Worm (Caenorhabditis elegans) whole organism, late embryonic: Measurements from ENCODE around the gene ttr-3.

Experiments used
- ama-1 ChIP-seq: fragments of 150-350 bp; optimal IDR thresholded peaks from 2 replicates; lab custom pipeline; 2014
- ceh-24 ChIP-seq: sonication (generic microtip); optimal IDR thresholded peaks from 2 replicates; lab custom pipeline; 2016; ENCODE audit warnings: mild to moderate bottlenecking, missing genetic modification characterization, missing compliant biosample characterization
- ceh-9 ChIP-seq: sonication (generic microtip); optimal IDR thresholded peaks from 2 replicates; lab custom pipeline; 2016; ENCODE audit warnings: mild to moderate bottlenecking, missing genetic modification characterization, inconsistent platforms, missing compliant biosample characterization
- dmd-4 ChIP-seq: sonication (generic microtip); optimal IDR thresholded peaks from 2 replicates; lab custom pipeline; 2016; ENCODE audit warnings: borderline replicate concordance, missing genetic modification characterization, missing compliant biosample characterization
- pat-9 ChIP-seq: fragments of 200-800 bp; sonication (Bioruptor generic); optimal IDR thresholded peaks from 2 replicates; lab custom pipeline; 2018; ENCODE audit warnings: mild to moderate bottlenecking, missing genetic modification characterization, moderate library complexity, missing compliant biosample characterization
- pax-1 ChIP-seq: fragments of 150-350 bp; optimal IDR thresholded peaks from 2 replicates; lab custom pipeline; 2014; ENCODE audit warnings: missing biosample characterization, missing genetic modification characterization
- sox-2 ChIP-seq: fragments of 200-800 bp; sonication (Bioruptor generic); IDR thresholded peaks from 2 replicates; pipeline ENCODE4 v1.3.6; 2022; ENCODE audit warnings: missing genetic modification reagents, missing genetic modification characterization, missing compliant biosample characterization

DNA sequence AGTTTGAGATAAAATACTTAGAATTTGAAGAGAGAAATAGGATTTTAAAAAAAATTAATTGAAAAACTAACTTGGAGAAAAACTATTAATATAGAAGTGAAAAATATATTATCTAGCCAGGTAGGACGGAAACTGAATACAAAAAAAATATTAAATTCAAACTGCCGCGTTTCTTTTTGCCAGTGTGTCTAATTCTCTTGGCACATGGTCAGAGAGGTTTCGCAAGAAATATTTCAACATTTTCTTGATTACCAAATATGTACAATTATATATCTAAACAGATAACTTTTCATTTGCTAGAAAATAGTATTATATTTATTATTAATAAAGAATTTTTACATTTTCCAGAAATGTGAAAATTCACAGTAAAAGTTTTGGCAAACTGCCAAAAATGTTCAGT lies 14.0 kb downstream of the ttr-3 start:
- TF ChIP-seq ama-1 (no peak), dmd-4 (tag; lab: Kevin White, UChicago) (no peak), pax-1 (no peak), ceh-24 (tag; lab: Kevin White, UChicago) (no peak), sox-2 (no peak), pat-9 (no peak), ceh-9 (tag; lab: Kevin White, UChicago) (no peak)
